Fruit fly (Drosophila melanogaster) whole organism, embryonic: ENCODE measurements around the gene CG33230.
A peak's percentile ranks its signal among the peaks of the same experiment; 100 is the strongest.

ENCODE experiments used
- Aef1 ChIP-seq: fragments of 200-800 bp; sonication (Bioruptor generic); IDR thresholded peaks from 3 replicates; pipeline ENCODE4 v1.3.6; 2022; ENCODE audit warnings: missing biosample characterization, missing genetic modification characterization
- Bdp1 ChIP-seq: fragments of 200-800 bp; sonication (Bioruptor generic); optimal IDR thresholded peaks from 3 replicates; lab custom pipeline; 2016; ENCODE audit warnings: missing biosample characterization, missing genetic modification characterization
- CG10209 ChIP-seq: fragments of 200-800 bp; sonication (Bioruptor generic); optimal IDR thresholded peaks from 3 replicates; lab custom pipeline; 2017; ENCODE audit warnings: missing biosample characterization, mild to moderate bottlenecking, missing genetic modification characterization, missing genetic modification reagents
- CG1024 ChIP-seq: fragments of 200-800 bp; sonication (Bioruptor generic); IDR thresholded peaks from 2 replicates; pipeline ENCODE4 v1.3.6; 2022; ENCODE audit warnings: missing biosample characterization, missing genetic modification characterization
- CG11456 ChIP-seq: fragments of 200-800 bp; sonication (Bioruptor generic); IDR thresholded peaks from 3 replicates; pipeline ENCODE4 v1.3.6; 2022; ENCODE audit warnings: missing biosample characterization, missing genetic modification characterization
- CG12104 ChIP-seq: fragments of 200-800 bp; sonication (Bioruptor generic); optimal IDR thresholded peaks from 3 replicates; lab custom pipeline; 2016; ENCODE audit warnings: missing biosample characterization, missing genetic modification characterization
- CG13287 ChIP-seq: fragments of 200-800 bp; sonication (Bioruptor generic); IDR thresholded peaks from 2 replicates; pipeline ENCODE4 v1.3.6; 2022; ENCODE audit warnings: missing biosample characterization, missing genetic modification characterization; ENCODE audit not compliant: partially characterized antibody
- CG13894 ChIP-seq: fragments of 200-800 bp; sonication (Bioruptor generic); optimal IDR thresholded peaks from 3 replicates; lab custom pipeline; 2018; ENCODE audit warnings: missing biosample characterization, mild to moderate bottlenecking, missing genetic modification characterization, moderate library complexity
- CG15601 ChIP-seq: fragments of 200-800 bp; sonication (Bioruptor generic); optimal IDR thresholded peaks from 3 replicates; lab custom pipeline; 2019; ENCODE audit warnings: missing biosample characterization, mild to moderate bottlenecking, missing genetic modification characterization, moderate library complexity
- CG15696 ChIP-seq: fragments of 200-800 bp; sonication (Bioruptor generic); optimal IDR thresholded peaks from 2 replicates; lab custom pipeline; 2019; ENCODE audit warnings: missing biosample characterization, mild to moderate bottlenecking, missing genetic modification characterization, moderate library complexity
- CG1792 ChIP-seq: fragments of 200-800 bp; sonication (Bioruptor generic); optimal IDR thresholded peaks from 2 replicates; lab custom pipeline; 2016; ENCODE audit warnings: missing biosample characterization, missing genetic modification characterization
- CG31365 ChIP-seq: fragments of 200-800 bp; sonication (Bioruptor generic); optimal IDR thresholded peaks from 2 replicates; lab custom pipeline; 2018; ENCODE audit warnings: missing biosample characterization, mild to moderate bottlenecking, missing genetic modification characterization
- CG6689 ChIP-seq: fragments of 200-800 bp; sonication (Bioruptor generic); IDR thresholded peaks from 2 replicates; pipeline ENCODE4 v1.3.6; 2022; ENCODE audit warnings: missing biosample characterization, missing genetic modification characterization
- CG6854 ChIP-seq: fragments of 200-800 bp; sonication (Bioruptor generic); optimal IDR thresholded peaks from 3 replicates; lab custom pipeline; 2017; ENCODE audit warnings: missing biosample characterization, mild to moderate bottlenecking, missing genetic modification characterization
- CG7745 ChIP-seq: fragments of 200-800 bp; sonication (Bioruptor generic); optimal IDR thresholded peaks from 2 replicates; lab custom pipeline; 2018; ENCODE audit warnings: missing biosample characterization, mild to moderate bottlenecking, missing genetic modification characterization, moderate library complexity
- CG7963 ChIP-seq: fragments of 200-800 bp; sonication (Bioruptor generic); IDR thresholded peaks from 3 replicates; pipeline ENCODE4 v1.3.6; 2022; ENCODE audit warnings: missing biosample characterization, missing genetic modification characterization; ENCODE audit not compliant: partially characterized antibody
- CG8290 ChIP-seq, 3 experiments: fragments of 200-800 bp; sonication (Bioruptor generic); optimal IDR thresholded peaks; 2 replicates each; lab custom pipeline; 2016 to 2019; ENCODE audit warnings: missing biosample characterization in 3 of 3, missing genetic modification characterization in 3 of 3, mild to moderate bottlenecking in 2 of 3, moderate library complexity in 1 of 3
- Chrac-16 ChIP-seq: fragments of 200-800 bp; sonication (Bioruptor generic); optimal IDR thresholded peaks from 3 replicates; lab custom pipeline; 2016; ENCODE audit warnings: missing biosample characterization, missing genetic modification characterization
- Drgx ChIP-seq: fragments of 200-800 bp; sonication (Bioruptor generic); IDR thresholded peaks from 2 replicates; pipeline ENCODE4 v1.3.6; 2022; ENCODE audit warnings: missing biosample characterization, missing genetic modification characterization
- Fer3 ChIP-seq: fragments of 200-800 bp; sonication (Bioruptor generic); optimal IDR thresholded peaks from 2 replicates; lab custom pipeline; 2018; ENCODE audit warnings: missing biosample characterization, mild to moderate bottlenecking, missing genetic modification characterization, moderate library complexity
- Hr3 ChIP-seq: fragments of 200-800 bp; sonication (Bioruptor generic); optimal IDR thresholded peaks from 3 replicates; lab custom pipeline; 2016; ENCODE audit warnings: missing biosample characterization, missing genetic modification characterization
- Hr51 ChIP-seq, 2 experiments: fragments of 200-800 bp; sonication (Bioruptor generic); optimal IDR thresholded peaks; 2 replicates in 1 of 2; 3 replicates in 1 of 2; lab custom pipeline; 2016 to 2018; ENCODE audit warnings: missing biosample characterization in 2 of 2, missing genetic modification characterization in 2 of 2, mild to moderate bottlenecking in 1 of 2, moderate library complexity in 1 of 2
- Med ChIP-seq: fragments of 200-800 bp; sonication (Bioruptor generic); peaks from one replicate; lab custom pipeline; 2016; ENCODE audit warnings: missing biosample characterization, missing genetic modification characterization, mild to moderate bottlenecking, inconsistent platforms, moderate library complexity
- Myb ChIP-seq: fragments of 200-800 bp; sonication (Bioruptor generic); optimal IDR thresholded peaks from 2 replicates; lab custom pipeline; 2016; ENCODE audit warnings: missing biosample characterization, missing genetic modification characterization
- Ptx1 ChIP-seq: fragments of 200-800 bp; sonication (Bioruptor generic); IDR thresholded peaks from 2 replicates; pipeline ENCODE4 v1.3.6; 2022; ENCODE audit warnings: missing biosample characterization, missing genetic modification characterization
- Sox100B ChIP-seq: fragments of 200-800 bp; sonication (Bioruptor generic); optimal IDR thresholded peaks from 3 replicates; lab custom pipeline; 2018; ENCODE audit warnings: missing biosample characterization, mild to moderate bottlenecking, missing genetic modification characterization
- Sox102F ChIP-seq: fragments of 200-800 bp; sonication (Bioruptor generic); optimal IDR thresholded peaks from 2 replicates; lab custom pipeline; 2018; ENCODE audit warnings: missing biosample characterization, mild to moderate bottlenecking, missing genetic modification characterization, moderate library complexity
- Ssrp ChIP-seq: fragments of 200-800 bp; sonication (Bioruptor generic); optimal IDR thresholded peaks from 2 replicates; lab custom pipeline; 2018; ENCODE audit warnings: missing biosample characterization, mild to moderate bottlenecking, missing genetic modification characterization, moderate library complexity
- Tbp ChIP-seq: fragments of >200 bp; optimal IDR thresholded peaks from 2 replicates; lab custom pipeline; 2018; ENCODE audit warnings: missing biosample characterization, missing genetic modification characterization
- cato ChIP-seq: fragments of 200-800 bp; sonication (Bioruptor generic); optimal IDR thresholded peaks from 2 replicates; lab custom pipeline; 2016; ENCODE audit warnings: missing biosample characterization, missing genetic modification characterization, borderline replicate concordance
- ci ChIP-seq: fragments of 200-800 bp; sonication (Bioruptor generic); IDR thresholded peaks from 3 replicates; pipeline ENCODE4 v1.3.6; 2022; ENCODE audit warnings: missing biosample characterization, missing genetic modification characterization
- eyg ChIP-seq: fragments of 200-800 bp; sonication (Bioruptor generic); optimal IDR thresholded peaks from 3 replicates; lab custom pipeline; 2016; ENCODE audit warnings: missing biosample characterization, missing genetic modification characterization
- grau ChIP-seq: fragments of 200-800 bp; optimal IDR thresholded peaks from 3 replicates; lab custom pipeline; 2019; ENCODE audit warnings: missing biosample characterization, mild to moderate bottlenecking, missing genetic modification characterization, moderate library complexity
- gsb-n ChIP-seq: fragments of 200-800 bp; sonication (Bioruptor generic); optimal IDR thresholded peaks from 3 replicates; lab custom pipeline; 2018; ENCODE audit warnings: missing biosample characterization, mild to moderate bottlenecking, missing genetic modification characterization
- h ChIP-seq: fragments of >200 bp; optimal IDR thresholded peaks from 2 replicates; lab custom pipeline; 2017
- kay ChIP-seq: fragments of 200-800 bp; sonication (Bioruptor generic); optimal IDR thresholded peaks from 2 replicates; lab custom pipeline; 2016; ENCODE audit warnings: missing biosample characterization, missing genetic modification characterization
- lilli ChIP-seq: fragments of 200-800 bp; sonication (Bioruptor generic); optimal IDR thresholded peaks from 3 replicates; lab custom pipeline; 2016; ENCODE audit warnings: missing biosample characterization, missing genetic modification characterization
- lov ChIP-seq, 2 experiments: fragments of 200-800 bp in 1 of 2; fragments of >200 bp in 1 of 2; sonication (Bioruptor generic) in 1 of 2; IDR thresholded peaks in 1 of 2; optimal IDR thresholded peaks in 1 of 2; 2 replicates in 1 of 2; 3 replicates in 1 of 2; pipeline versions ENCODE4 v1.3.6 to Lab custom; 2017 to 2022; ENCODE audit warnings: missing biosample characterization in 1 of 2, missing genetic modification characterization in 1 of 2
- nom ChIP-seq: fragments of 200-800 bp; sonication (Bioruptor generic); optimal IDR thresholded peaks from 2 replicates; lab custom pipeline; 2017; ENCODE audit warnings: missing biosample characterization, missing genetic modification characterization, mild to moderate bottlenecking, moderate library complexity, missing genetic modification reagents
- pros ChIP-seq: fragments of 200-800 bp; sonication (Bioruptor generic); optimal IDR thresholded peaks from 3 replicates; lab custom pipeline; 2019; ENCODE audit warnings: missing biosample characterization, mild to moderate bottlenecking, missing genetic modification characterization, moderate library complexity
- run ChIP-seq: fragments of 200-800 bp; sonication (Bioruptor generic); optimal IDR thresholded peaks from 3 replicates; lab custom pipeline; 2018; ENCODE audit warnings: missing biosample characterization, mild to moderate bottlenecking, missing genetic modification characterization
- sim ChIP-seq: fragments of 200-800 bp; sonication (Bioruptor generic); IDR thresholded peaks from 2 replicates; pipeline ENCODE4 v1.3.6; 2022; ENCODE audit warnings: missing biosample characterization, missing genetic modification characterization
- sisA ChIP-seq: fragments of 200-800 bp; sonication (Bioruptor generic); IDR thresholded peaks from 2 replicates; pipeline ENCODE4 v1.3.6; 2022; ENCODE audit warnings: missing biosample characterization, missing genetic modification characterization
- sob ChIP-seq: fragments of 200-800 bp; sonication (Bioruptor generic); IDR thresholded peaks from 2 replicates; pipeline ENCODE4 v1.3.6; 2022; ENCODE audit warnings: missing biosample characterization, missing genetic modification characterization
- sug ChIP-seq: fragments of 200-800 bp; optimal IDR thresholded peaks from 2 replicates; lab custom pipeline; 2019; ENCODE audit warnings: missing biosample characterization, mild to moderate bottlenecking, missing genetic modification characterization, moderate library complexity
- tgo ChIP-seq: fragments of 200-800 bp; sonication (Bioruptor generic); IDR thresholded peaks from 3 replicates; pipeline ENCODE4 v1.3.6; 2022; ENCODE audit warnings: missing biosample characterization, missing genetic modification characterization
- tin ChIP-seq: fragments of 200-800 bp; sonication (Bioruptor generic); optimal IDR thresholded peaks from 3 replicates; lab custom pipeline; 2016; ENCODE audit warnings: missing biosample characterization, missing genetic modification characterization
- zfh1 ChIP-seq: fragments of 200-800 bp; sonication (Bioruptor generic); IDR thresholded peaks from 3 replicates; pipeline ENCODE4 v1.3.6; 2022; ENCODE audit warnings: missing biosample characterization, missing genetic modification characterization

CG33230 gene

dm6 chr3L:1578391-1578948, 39.7 kb upstream of the CG33230 start (continued):
- no peak for TF ChIP-seq CG1024 (GFP tag; lab: Robert Waterston, UW)
- TF ChIP-seq CG7963: no peak
- peak; percentile 54; the same call in 2 of the 3 replicates for TF ChIP-seq zfh1 (GFP tag; lab: Robert Waterston, UW)
- peak; percentile 41; the same call in 1 of the 3 replicates for TF ChIP-seq tgo (GFP tag; lab: Robert Waterston, UW)
- peak; percentile 5; the same call in 1 of the 2 replicates for TF ChIP-seq sim (GFP tag; lab: Robert Waterston, UW)
- no peak for TF ChIP-seq CG12104 (GFP tag; lab: Kevin White, UChicago)
- TF ChIP-seq Sox102F (GFP tag; lab: Kevin White, UChicago): peak; percentile 46
- TF ChIP-seq Sox100B (GFP tag; lab: Kevin White, UChicago): peak; percentile 52
- TF ChIP-seq Aef1 (GFP tag; lab: Robert Waterston, UW): 0 out of 3 replicates have a peak, but pooled peaks have one; percentile 33
- TF ChIP-seq ci (GFP tag; lab: Robert Waterston, UW): peak; percentile 43; the same call in 1 of the 3 replicates
- peak; percentile 39 for TF ChIP-seq lilli
- no peak for TF ChIP-seq run (tag; lab: Kevin White, UChicago)
- no peak for TF ChIP-seq Ssrp
- peak; percentile 80 for TF ChIP-seq grau (tag; lab: Kevin White, UChicago)
- TF ChIP-seq pros (GFP tag; lab: Kevin White, UChicago): peak; percentile 11
- peak; percentile 54 for TF ChIP-seq CG15696 (tag; lab: Kevin White, UChicago)
- no peak for TF ChIP-seq tin (GFP tag; lab: Kevin White, UChicago)
- TF ChIP-seq kay (GFP tag; lab: Kevin White, UChicago): peak; percentile 25
- no peak for TF ChIP-seq CG8290 (GFP tag; optimal IDR thresholded peaks at IDR 0.05; lab: Kevin White, UChicago)
- TF ChIP-seq CG8290 (tag; optimal IDR thresholded peaks at IDR 0.05; lab: Kevin White, UChicago): peak in 1 of 2 experiments; percentile 20
- TF ChIP-seq gsb-n (tag; lab: Kevin White, UChicago): no peak
- peak; percentile 45; the same call in 1 of the 2 replicates for TF ChIP-seq CG6689 (GFP tag; lab: Robert Waterston, UW)
- peak; percentile 12 for TF ChIP-seq Hr3 (GFP tag; lab: Kevin White, UChicago)
- TF ChIP-seq Tbp (GFP tag; lab: Kevin White, UChicago): no peak
- no peak for TF ChIP-seq lov (optimal IDR thresholded peaks at IDR 0.05; lab: Kevin White, UChicago)
- TF ChIP-seq lov (GFP tag; IDR thresholded peaks at IDR 0.05; lab: Robert Waterston, UW): 0 out of 3 replicates have a peak, but pooled peaks have one; percentile 57
- peak; percentile 28 for TF ChIP-seq CG6854 (GFP tag; lab: Kevin White, UChicago)
- 0 out of 2 replicates have a peak, but pooled peaks have one; percentile 52 for TF ChIP-seq sob (GFP tag; lab: Robert Waterston, UW)
- no peak; the same call in 1 of the 2 replicates for TF ChIP-seq CG13287 (GFP tag; lab: Robert Waterston, UW)
- TF ChIP-seq CG10209 (GFP tag; lab: Kevin White, UChicago): peak; percentile 15
- TF ChIP-seq CG7745 (tag; lab: Kevin White, UChicago): no peak
- no peak for TF ChIP-seq Myb (GFP tag; lab: Kevin White, UChicago)
- TF ChIP-seq cato (GFP tag; lab: Kevin White, UChicago): no peak
- peak; percentile 29 for TF ChIP-seq eyg (GFP tag; lab: Kevin White, UChicago)
- TF ChIP-seq Fer3: peak; percentile 47
- TF ChIP-seq CG11456: 0 out of 3 replicates have a peak, but pooled peaks have one; percentile 41
- TF ChIP-seq nom: no peak
- TF ChIP-seq Med (GFP tag; lab: Kevin White, UChicago): peak; percentile 93
- no peak for TF ChIP-seq Bdp1 (GFP tag; lab: Kevin White, UChicago)
- peak; percentile 34; the same call in 1 of the 2 replicates for TF ChIP-seq Ptx1 (GFP tag; lab: Robert Waterston, UW)
- TF ChIP-seq Hr51 (GFP tag; optimal IDR thresholded peaks at IDR 0.05; lab: Kevin White, UChicago): peak in 1 of 2 experiments; percentile 43
- TF ChIP-seq Chrac-16: peak; percentile 34
- no peak for TF ChIP-seq CG31365 (tag; lab: Kevin White, UChicago)
- TF ChIP-seq sisA: peak; percentile 57; the same call in 1 of the 2 replicates
- no peak for TF ChIP-seq h
- TF ChIP-seq Drgx (GFP tag; lab: Robert Waterston, UW): peak; percentile 9; the same call in 1 of the 2 replicates
- no peak for TF ChIP-seq sug (tag; lab: Kevin White, UChicago)
- TF ChIP-seq CG15601 (tag; lab: Kevin White, UChicago): peak; percentile 50
- no peak for TF ChIP-seq CG13894 (tag; lab: Kevin White, UChicago)
- no peak for TF ChIP-seq CG1792
